Worm (Caenorhabditis elegans) whole organism, L1 larva: ENCODE measurements around the gene prp-9.

Source experiments
- blmp-1 ChIP-seq: fragments of 150-350 bp; optimal IDR thresholded peaks from 2 replicates; lab custom pipeline; 2014; ENCODE audit warnings: missing biosample characterization, missing genetic modification characterization
- efl-1 ChIP-seq, 4 experiments: fragments of 150-350 bp; optimal IDR thresholded peaks in 3 of 4; peaks in 1 of 4; 1 replicate in 1 of 4; 2 replicates in 3 of 4; lab custom pipeline; 2014; ENCODE audit warnings: missing biosample characterization in 2 of 4, missing genetic modification characterization in 2 of 4, missing genetic modification reagents in 2 of 4
- ets-5 ChIP-seq: fragments of 200-800 bp; sonication (Bioruptor generic); IDR thresholded peaks from 2 replicates; pipeline ENCODE4 v1.3.6; 2022; ENCODE audit warnings: missing genetic modification characterization, missing compliant biosample characterization
- nhr-90 ChIP-seq: sonication (generic microtip); optimal IDR thresholded peaks from 2 replicates; lab custom pipeline; 2016; ENCODE audit warnings: mild to moderate bottlenecking, missing genetic modification characterization, missing compliant biosample characterization; ENCODE audit not compliant: poor library complexity

ce11 chrII:8481033-8481708 lies 44.0 kb downstream of the prp-9 start:
- no peak for TF ChIP-seq blmp-1 (tag; lab: Kevin White, UChicago)
- TF ChIP-seq nhr-90 (tag; lab: Kevin White, UChicago), result no peak
- no peak for TF ChIP-seq efl-1 (optimal IDR thresholded peaks at IDR 0.05; lab: Kevin White, UChicago)
- TF ChIP-seq efl-1 (GFP tag; optimal IDR thresholded peaks at IDR 0.05 in 1 of 2; lab: Kevin White, UChicago), result peak in 1 of 2 experiments; percentile 83
- no peak for TF ChIP-seq ets-5
